Fruit fly (Drosophila melanogaster) Kc167 (cell line): ENCODE data around the gene EAChm.

Experiments used
- Myc ChIP-seq: fragments of >200 bp; optimal IDR thresholded peaks from 2 replicates; lab custom pipeline; 2017; ENCODE audit warnings: missing external identifiers
- Sin3A ChIP-seq: fragments of >200 bp; optimal IDR thresholded peaks from 2 replicates; lab custom pipeline; 2018; ENCODE audit warnings: missing external identifiers
- h ChIP-seq: fragments of >200 bp; optimal IDR thresholded peaks from 3 replicates; lab custom pipeline; 2018; ENCODE audit warnings: missing external identifiers
- insv ChIP-seq: fragments of >200 bp; optimal IDR thresholded peaks from 3 replicates; lab custom pipeline; 2018; ENCODE audit warnings: missing external identifiers
- psq ChIP-seq: fragments of >200 bp; optimal IDR thresholded peaks from 2 replicates; lab custom pipeline; 2017; ENCODE audit warnings: missing external identifiers
- ttk ChIP-seq: sonication (Bioruptor generic); optimal IDR thresholded peaks from 2 replicates; lab custom pipeline; 2017; ENCODE audit warnings: missing external identifiers

The EAChm gene

dm6 chr3L:15021008-15021407 is 33.6 kb upstream of the EAChm start:
- TF ChIP-seq Myc (lab: Kevin White, UChicago) (no peak), h (lab: Kevin White, UChicago) (no peak)

dm6 chr3L:15023192-15023591 is 31.4 kb upstream of the EAChm start, which contains the start of gene CG32148:
Gene CG32148 (plus strand): TSS chr3L:15023492.
- no peak for TF ChIP-seq Myc (lab: Kevin White, UChicago)
- TF ChIP-seq h (lab: Kevin White, UChicago) = no peak
- no peak for TF ChIP-seq psq (lab: Kevin White, UChicago)
- TF ChIP-seq insv (lab: Kevin White, UChicago) = no peak
- no peak for TF ChIP-seq ttk (lab: Kevin White, UChicago)
- TF ChIP-seq Sin3A (lab: Kevin White, UChicago) = no peak

dm6 chr3L:15031773-15032172 is 22.8 kb upstream of the EAChm start:
- TF ChIP-seq psq (lab: Kevin White, UChicago) (no peak), Sin3A (lab: Kevin White, UChicago) (no peak), ttk (lab: Kevin White, UChicago) (no peak), Myc (lab: Kevin White, UChicago) (no peak), insv (lab: Kevin White, UChicago) (no peak), h (lab: Kevin White, UChicago) (no peak)

dm6 chr3L:15034061-15034713 is 20.4 kb upstream of the EAChm start:
- no peak for TF ChIP-seq insv (lab: Kevin White, UChicago)
- no peak for TF ChIP-seq Myc (lab: Kevin White, UChicago)
- no peak for TF ChIP-seq psq (lab: Kevin White, UChicago)
- no peak for TF ChIP-seq Sin3A (lab: Kevin White, UChicago)
- TF ChIP-seq h (lab: Kevin White, UChicago) = no peak
- TF ChIP-seq ttk (lab: Kevin White, UChicago) = no peak

dm6 chr3L:15034714-15035076 is 19.9 kb upstream of the EAChm start:
- no peak for TF ChIP-seq ttk (lab: Kevin White, UChicago)
- no peak for TF ChIP-seq psq (lab: Kevin White, UChicago)
- TF ChIP-seq insv (lab: Kevin White, UChicago) = no peak
- TF ChIP-seq Sin3A (lab: Kevin White, UChicago) = no peak
- TF ChIP-seq h (lab: Kevin White, UChicago) = no peak
- TF ChIP-seq Myc (lab: Kevin White, UChicago) = no peak

dm6 chr3L:15035585-15035984 is 19.0 kb upstream of the EAChm start:
- TF ChIP-seq h (lab: Kevin White, UChicago) = no peak
- no peak for TF ChIP-seq Sin3A (lab: Kevin White, UChicago)
- TF ChIP-seq insv (lab: Kevin White, UChicago) = no peak
- no peak for TF ChIP-seq ttk (lab: Kevin White, UChicago)
- TF ChIP-seq Myc (lab: Kevin White, UChicago) = no peak
- no peak for TF ChIP-seq psq (lab: Kevin White, UChicago)

DNA sequence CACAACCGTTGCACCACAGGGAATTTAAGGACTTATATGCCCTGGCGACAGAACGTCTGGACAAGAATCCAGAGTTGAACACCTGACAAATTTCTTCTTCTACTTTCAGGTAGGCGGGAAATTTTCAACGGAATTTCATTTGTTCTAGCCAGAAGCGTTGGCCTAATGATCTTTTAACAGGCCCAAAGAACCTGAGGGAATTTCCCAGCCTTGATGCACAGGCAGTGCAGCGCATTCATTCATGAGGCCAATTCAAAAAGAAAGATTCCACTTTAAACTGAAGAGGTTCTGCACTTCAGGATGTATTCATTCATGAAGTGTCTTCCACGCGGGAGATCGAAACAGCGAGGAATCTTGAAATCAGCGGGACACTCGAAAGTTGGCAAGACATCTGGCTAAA is 15.1 kb upstream of the EAChm start:
- TF ChIP-seq Sin3A (lab: Kevin White, UChicago) (no peak), insv (lab: Kevin White, UChicago) (no peak), ttk (lab: Kevin White, UChicago) (no peak), h (lab: Kevin White, UChicago) (no peak), psq (lab: Kevin White, UChicago) (no peak), Myc (lab: Kevin White, UChicago) (no peak)

DNA sequence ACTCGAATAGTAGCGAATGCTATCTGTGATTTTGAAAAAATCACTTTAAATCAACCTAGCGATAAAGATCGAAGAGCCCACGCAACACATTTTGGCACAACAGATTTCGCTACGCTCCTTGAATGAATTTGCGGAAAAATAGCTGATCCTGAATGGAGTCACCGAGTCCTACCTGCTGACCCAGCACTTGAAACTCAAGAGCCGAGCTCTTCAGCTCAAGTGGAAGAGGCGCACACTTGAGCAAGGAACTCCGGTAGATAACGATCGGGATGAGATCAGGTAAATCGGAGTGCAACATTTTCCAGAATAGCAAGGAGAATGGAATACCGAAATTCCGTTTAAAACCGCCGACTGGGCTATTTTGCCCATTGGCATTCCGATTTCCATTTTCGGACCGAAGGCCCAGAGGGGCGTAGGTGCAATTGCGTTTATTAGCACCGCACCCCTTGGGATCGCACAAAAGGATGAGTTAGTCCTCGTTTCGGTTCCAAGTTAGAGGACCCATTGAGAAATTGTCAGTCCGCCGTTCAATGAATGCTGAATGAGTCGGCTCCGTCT is 14.2 kb upstream of the EAChm start:
- TF ChIP-seq psq (lab: Kevin White, UChicago) (no peak), ttk (lab: Kevin White, UChicago) (no peak), Myc (lab: Kevin White, UChicago) (no peak), insv (lab: Kevin White, UChicago) (no peak)

dm6 chr3L:15042470-15042869 is 12.1 kb upstream of the EAChm start, which contains the start of gene Rpn12R:
Gene Rpn12R (minus strand): TSS chr3L:15042570.
- TF ChIP-seq ttk (lab: Kevin White, UChicago) = no peak

- TF ChIP-seq h (lab: Kevin White, UChicago) = no peak
- TF ChIP-seq psq (lab: Kevin White, UChicago) = no peak
- no peak for TF ChIP-seq Myc (lab: Kevin White, UChicago)
- TF ChIP-seq insv (lab: Kevin White, UChicago) = no peak
- no peak for TF ChIP-seq Sin3A (lab: Kevin White, UChicago)
- TF ChIP-seq ttk (lab: Kevin White, UChicago) = no peak
These were observed 11.1 kb upstream of the EAChm start for dm6 chr3L:15043465-15043864.

- TF ChIP-seq insv (lab: Kevin White, UChicago) (no peak), Sin3A (lab: Kevin White, UChicago) (no peak), ttk (lab: Kevin White, UChicago) (no peak), psq (lab: Kevin White, UChicago) (no peak), h (lab: Kevin White, UChicago) (no peak), Myc (lab: Kevin White, UChicago) (no peak)
These were observed 10.7 kb upstream of the EAChm start, which contains the start of gene ind for dm6 chr3L:15043874-15044336. Gene ind (minus strand): TSS chr3L:15043924.

- TF ChIP-seq ttk (lab: Kevin White, UChicago) = no peak
- TF ChIP-seq psq (lab: Kevin White, UChicago) = no peak
- no peak for TF ChIP-seq h (lab: Kevin White, UChicago)
- TF ChIP-seq Sin3A (lab: Kevin White, UChicago) = no peak
- no peak for TF ChIP-seq Myc (lab: Kevin White, UChicago)
- TF ChIP-seq insv (lab: Kevin White, UChicago) = no peak
These were observed 9.5 kb upstream of the EAChm start for dm6 chr3L:15045114-15045513.
